Fruit fly (Drosophila melanogaster) whole organism, embryonic: ENCODE results near the gene Cpr62Ba.

Experiments
- Bgb ChIP-seq: fragments of 200-800 bp; sonication (Bioruptor generic); IDR thresholded peaks from 2 replicates; pipeline ENCODE4 v1.3.6; 2022; ENCODE audit warnings: missing biosample characterization, missing genetic modification characterization; ENCODE audit not compliant: partially characterized antibody
- CG10366 ChIP-seq: fragments of 200-800 bp; sonication (Bioruptor generic); IDR thresholded peaks from 2 replicates; pipeline ENCODE4 v1.3.6; 2022; ENCODE audit warnings: missing biosample characterization, missing genetic modification characterization
- CG11560 ChIP-seq: fragments of 200-800 bp; sonication (Bioruptor generic); IDR thresholded peaks from 3 replicates; pipeline ENCODE4 v1.3.6; 2022; ENCODE audit warnings: missing biosample characterization, missing genetic modification characterization
- CG12104 ChIP-seq: fragments of 200-800 bp; sonication (Bioruptor generic); optimal IDR thresholded peaks from 3 replicates; lab custom pipeline; 2016; ENCODE audit warnings: missing biosample characterization, missing genetic modification characterization
- CG12219 ChIP-seq: fragments of 200-800 bp; sonication (Bioruptor generic); optimal IDR thresholded peaks from 3 replicates; lab custom pipeline; 2018; ENCODE audit warnings: missing biosample characterization, mild to moderate bottlenecking, missing genetic modification characterization
- CG1233 ChIP-seq: fragments of 200-800 bp; sonication (Bioruptor generic); optimal IDR thresholded peaks from 4 replicates; lab custom pipeline; 2018; ENCODE audit warnings: missing biosample characterization, mild to moderate bottlenecking, missing genetic modification characterization
- CG13123 ChIP-seq: fragments of 200-800 bp; sonication (Bioruptor generic); optimal IDR thresholded peaks from 2 replicates; lab custom pipeline; 2016; ENCODE audit warnings: missing biosample characterization, missing genetic modification characterization
- CG13624 ChIP-seq: fragments of 200-800 bp; sonication (Bioruptor generic); optimal IDR thresholded peaks from 2 replicates; lab custom pipeline; 2016; ENCODE audit warnings: missing biosample characterization, missing genetic modification characterization
- CG15696 ChIP-seq: fragments of 200-800 bp; sonication (Bioruptor generic); optimal IDR thresholded peaks from 2 replicates; lab custom pipeline; 2019; ENCODE audit warnings: missing biosample characterization, mild to moderate bottlenecking, missing genetic modification characterization, moderate library complexity
- CG1602 ChIP-seq: fragments of 200-800 bp; sonication (Bioruptor generic); optimal IDR thresholded peaks from 3 replicates; lab custom pipeline; 2016; ENCODE audit warnings: missing biosample characterization, missing genetic modification characterization
- CG16779 ChIP-seq: fragments of 200-800 bp; sonication (Bioruptor generic); IDR thresholded peaks from 2 replicates; pipeline ENCODE4 v1.3.6; 2022; ENCODE audit warnings: missing biosample characterization, missing genetic modification characterization
- CG16863 ChIP-seq: fragments of 200-800 bp; sonication (Bioruptor generic); optimal IDR thresholded peaks from 3 replicates; lab custom pipeline; 2016; ENCODE audit warnings: missing biosample characterization, missing genetic modification characterization
- CG17829 ChIP-seq: fragments of 200-800 bp; optimal IDR thresholded peaks from 2 replicates; lab custom pipeline; 2019; ENCODE audit warnings: missing biosample characterization, mild to moderate bottlenecking, missing genetic modification characterization, moderate library complexity
- CG1832 ChIP-seq: fragments of 200-800 bp; sonication (Bioruptor generic); optimal IDR thresholded peaks from 2 replicates; lab custom pipeline; 2017; ENCODE audit warnings: missing biosample characterization, mild to moderate bottlenecking, missing genetic modification characterization, inconsistent platforms
- CG3726 ChIP-seq: fragments of 200-800 bp; sonication (Bioruptor generic); IDR thresholded peaks from 3 replicates; pipeline ENCODE4, ENCODE4 v1.3.6; 2022; ENCODE audit warnings: missing biosample characterization, missing genetic modification characterization
- CG4707 ChIP-seq: fragments of 200-800 bp; sonication (Bioruptor generic); optimal IDR thresholded peaks from 2 replicates; lab custom pipeline; 2018; ENCODE audit warnings: missing biosample characterization, mild to moderate bottlenecking, missing genetic modification characterization, moderate library complexity
- CG5953 ChIP-seq: fragments of 200-800 bp; sonication (Bioruptor generic); IDR thresholded peaks from 2 replicates; pipeline ENCODE4 v1.3.6; 2022; ENCODE audit warnings: missing biosample characterization, missing genetic modification characterization
- CG7745 ChIP-seq: fragments of 200-800 bp; sonication (Bioruptor generic); optimal IDR thresholded peaks from 2 replicates; lab custom pipeline; 2018; ENCODE audit warnings: missing biosample characterization, mild to moderate bottlenecking, missing genetic modification characterization, moderate library complexity
- CG9876 ChIP-seq: fragments of 200-800 bp; sonication (Bioruptor generic); optimal IDR thresholded peaks from 2 replicates; lab custom pipeline; 2016; ENCODE audit warnings: missing biosample characterization, missing genetic modification characterization
- Dad ChIP-seq: fragments of 200-800 bp; sonication (Bioruptor generic); optimal IDR thresholded peaks from 3 replicates; lab custom pipeline; 2016; ENCODE audit warnings: missing biosample characterization, missing genetic modification characterization
- ERR ChIP-seq: fragments of 200-800 bp; sonication (Bioruptor generic); optimal IDR thresholded peaks from 2 replicates; lab custom pipeline; 2016; ENCODE audit warnings: missing biosample characterization, missing genetic modification characterization
- Gug ChIP-seq: fragments of 200-800 bp; sonication (Bioruptor generic); IDR thresholded peaks from 4 replicates; pipeline ENCODE4 v1.3.6; 2022; ENCODE audit warnings: missing biosample characterization, missing genetic modification characterization
- H15 ChIP-seq: fragments of 200-800 bp; sonication (Bioruptor generic); IDR thresholded peaks from 3 replicates; pipeline ENCODE4 v1.3.6; 2022; ENCODE audit warnings: missing biosample characterization, missing genetic modification characterization
- HLH3B ChIP-seq: fragments of 200-800 bp; sonication (Bioruptor generic); IDR thresholded peaks from 2 replicates; pipeline ENCODE4 v1.3.6; 2022; ENCODE audit warnings: missing biosample characterization, missing genetic modification characterization
- HLH54F ChIP-seq: fragments of 200-800 bp; sonication (Bioruptor generic); optimal IDR thresholded peaks from 3 replicates; lab custom pipeline; 2016; ENCODE audit warnings: missing biosample characterization, missing genetic modification characterization
- Lim3 ChIP-seq: fragments of 200-800 bp; sonication (Bioruptor generic); IDR thresholded peaks from 2 replicates; pipeline ENCODE4 v1.3.6; 2022; ENCODE audit warnings: missing biosample characterization, missing genetic modification characterization
- Mrtf ChIP-seq: fragments of 200-800 bp; sonication (Bioruptor generic); IDR thresholded peaks from 3 replicates; pipeline ENCODE4 v1.3.6; 2022; ENCODE audit warnings: missing biosample characterization, missing genetic modification characterization
- Side ChIP-seq: fragments of 200-800 bp; sonication (Bioruptor generic); optimal IDR thresholded peaks from 2 replicates; lab custom pipeline; 2016; ENCODE audit warnings: missing biosample characterization, missing genetic modification characterization
- Sin3A ChIP-seq: fragments of >200 bp; optimal IDR thresholded peaks from 2 replicates; lab custom pipeline; 2018
- Taf1 ChIP-seq: fragments of 200-800 bp; sonication (Bioruptor generic); IDR thresholded peaks from 2 replicates; pipeline ENCODE4 v1.3.6; 2022; ENCODE audit warnings: missing biosample characterization, missing genetic modification characterization
- Trl ChIP-seq, 3 experiments: fragments of >200 bp in 2 of 3; fragments of 200-800 bp in 1 of 3; sonication (Bioruptor generic) in 1 of 3; optimal IDR thresholded peaks; 2 replicates in 1 of 3; 3 replicates in 2 of 3; lab custom pipeline; 2016 to 2017; ENCODE audit warnings: missing biosample characterization in 1 of 3, missing genetic modification characterization in 1 of 3
- al ChIP-seq: fragments of 200-800 bp; sonication (Bioruptor generic); IDR thresholded peaks from 2 replicates; pipeline ENCODE4 v1.3.6; 2022; ENCODE audit warnings: missing biosample characterization, missing genetic modification characterization
- ato ChIP-seq: fragments of 200-800 bp; sonication (Bioruptor generic); IDR thresholded peaks from 2 replicates; pipeline ENCODE4 v1.3.6; 2022; ENCODE audit warnings: missing biosample characterization, missing genetic modification characterization; ENCODE audit not compliant: partially characterized antibody
- cas ChIP-seq: fragments of 200-800 bp; sonication (Bioruptor generic); IDR thresholded peaks from 2 replicates; pipeline ENCODE4 v1.3.6; 2022; ENCODE audit warnings: missing biosample characterization, missing genetic modification characterization
- chif ChIP-seq, 2 experiments: fragments of 200-800 bp; sonication (Bioruptor generic); optimal IDR thresholded peaks; 3 replicates each; lab custom pipeline; 2016; ENCODE audit warnings: missing biosample characterization in 2 of 2, missing genetic modification characterization in 2 of 2
- chm ChIP-seq: fragments of 200-800 bp; sonication (Bioruptor generic); IDR thresholded peaks from 2 replicates; pipeline ENCODE4 v1.3.6; 2022; ENCODE audit warnings: missing biosample characterization, missing genetic modification characterization
- dan ChIP-seq: fragments of 200-800 bp; sonication (Bioruptor generic); IDR thresholded peaks from 2 replicates; pipeline ENCODE4 v1.3.6; 2022; ENCODE audit warnings: missing biosample characterization, missing genetic modification characterization
- danr ChIP-seq: fragments of 200-800 bp; sonication (Bioruptor generic); IDR thresholded peaks from 2 replicates; pipeline ENCODE4 v1.3.6; 2022; ENCODE audit warnings: missing biosample characterization, missing genetic modification characterization
- fd64A ChIP-seq: fragments of 200-800 bp; sonication (Bioruptor generic); optimal IDR thresholded peaks from 3 replicates; lab custom pipeline; 2018; ENCODE audit warnings: missing biosample characterization, mild to moderate bottlenecking, missing genetic modification characterization
- h ChIP-seq: fragments of >200 bp; optimal IDR thresholded peaks from 2 replicates; lab custom pipeline; 2017
- klu ChIP-seq: fragments of 200-800 bp; sonication (Bioruptor generic); IDR thresholded peaks from 2 replicates; pipeline ENCODE4 v1.3.6; 2022; ENCODE audit warnings: missing biosample characterization, missing genetic modification characterization
- lov ChIP-seq, 2 experiments: fragments of 200-800 bp in 1 of 2; fragments of >200 bp in 1 of 2; sonication (Bioruptor generic) in 1 of 2; IDR thresholded peaks in 1 of 2; optimal IDR thresholded peaks in 1 of 2; 2 replicates in 1 of 2; 3 replicates in 1 of 2; pipeline versions ENCODE4 v1.3.6 to Lab custom; 2017 to 2022; ENCODE audit warnings: missing biosample characterization in 1 of 2, missing genetic modification characterization in 1 of 2
- mld ChIP-seq: fragments of 200-800 bp; sonication (Bioruptor generic); IDR thresholded peaks from 3 replicates; pipeline ENCODE4 v1.3.6; 2022; ENCODE audit warnings: missing biosample characterization, missing genetic modification characterization; ENCODE audit not compliant: partially characterized antibody
- ro ChIP-seq: fragments of 200-800 bp; sonication (Bioruptor generic); IDR thresholded peaks from 2 replicates; pipeline ENCODE4 v1.3.6; 2022; ENCODE audit warnings: missing biosample characterization, missing genetic modification characterization
- sd ChIP-seq: fragments of 200-800 bp; sonication (Bioruptor generic); optimal IDR thresholded peaks from 3 replicates; lab custom pipeline; 2018; ENCODE audit warnings: missing biosample characterization, mild to moderate bottlenecking, missing genetic modification characterization, moderate library complexity
- slp2 ChIP-seq: fragments of 200-800 bp; sonication (Bioruptor generic); optimal IDR thresholded peaks from 2 replicates; lab custom pipeline; 2016; ENCODE audit warnings: missing biosample characterization, missing genetic modification characterization
- sug ChIP-seq: fragments of 200-800 bp; optimal IDR thresholded peaks from 2 replicates; lab custom pipeline; 2019; ENCODE audit warnings: missing biosample characterization, mild to moderate bottlenecking, missing genetic modification characterization, moderate library complexity
- tgo ChIP-seq: fragments of 200-800 bp; sonication (Bioruptor generic); IDR thresholded peaks from 3 replicates; pipeline ENCODE4 v1.3.6; 2022; ENCODE audit warnings: missing biosample characterization, missing genetic modification characterization
- tll ChIP-seq, 2 experiments: fragments of 200-800 bp in 1 of 2; fragments of >200 bp in 1 of 2; sonication (Bioruptor generic) in 1 of 2; optimal IDR thresholded peaks; 2 replicates each; lab custom pipeline; 2017 to 2019; ENCODE audit warnings: missing biosample characterization in 2 of 2, missing genetic modification characterization in 2 of 2, mild to moderate bottlenecking in 1 of 2, moderate library complexity in 1 of 2
- vfl ChIP-seq: fragments of 200-800 bp; sonication (Bioruptor generic); optimal IDR thresholded peaks from 2 replicates; lab custom pipeline; 2016; ENCODE audit warnings: missing biosample characterization, missing genetic modification characterization

Gene Cpr62Ba

DNA sequence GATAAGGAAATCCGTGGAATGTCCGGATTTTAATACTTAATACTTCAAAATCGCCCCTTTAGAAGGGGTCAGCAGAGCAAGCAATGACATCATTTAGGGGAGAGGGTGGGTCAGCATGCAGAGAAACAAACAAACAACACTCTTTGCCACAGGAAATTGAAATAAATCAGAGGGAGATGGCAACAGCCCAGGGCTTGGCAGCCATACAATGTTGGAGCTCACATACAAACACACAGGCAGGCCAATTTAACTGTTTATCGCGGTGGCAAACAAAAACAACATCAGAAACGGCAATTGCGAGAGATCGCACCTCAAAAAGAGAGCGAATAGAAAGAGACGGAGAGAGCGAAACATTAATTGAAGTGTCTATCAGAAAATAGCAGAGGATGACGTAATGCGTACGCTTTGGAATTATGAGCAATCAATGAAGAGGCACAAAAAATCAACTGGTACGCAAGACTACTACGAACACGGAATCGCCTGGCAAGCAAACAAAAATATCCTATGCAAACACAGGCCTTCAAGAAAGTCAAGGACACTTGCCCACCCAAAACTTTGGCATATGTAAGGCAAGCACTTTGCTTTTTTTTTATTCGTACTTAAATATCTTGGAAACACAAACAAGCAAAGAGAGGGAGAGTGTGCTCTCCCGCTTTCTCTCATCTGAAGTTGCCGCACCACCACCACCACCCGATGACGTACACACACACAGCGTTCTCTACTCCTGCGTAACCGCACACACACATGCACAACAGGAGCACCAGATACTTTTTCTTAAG, 37.2 kb downstream of the Cpr62Ba start (continued):
- TF ChIP-seq fd64A (GFP tag; lab: Kevin White, UChicago): no peak
- TF ChIP-seq lov (optimal IDR thresholded peaks at IDR 0.05; lab: Kevin White, UChicago): peak; percentile 71
- peak; percentile 54; the same call in 1 of the 3 replicates for TF ChIP-seq lov (GFP tag; IDR thresholded peaks at IDR 0.05; lab: Robert Waterston, UW)
- TF ChIP-seq CG5953 (GFP tag; lab: Robert Waterston, UW): no peak
- no peak for TF ChIP-seq Taf1 (GFP tag; lab: Robert Waterston, UW)
- TF ChIP-seq chm (GFP tag; lab: Robert Waterston, UW): peak; percentile 79
- TF ChIP-seq CG12104: peak; percentile 14
- no peak for TF ChIP-seq chif (GFP tag; optimal IDR thresholded peaks at IDR 0.05; lab: Kevin White, UChicago)
- no peak for TF ChIP-seq ro (GFP tag; lab: Robert Waterston, UW)
- no peak for TF ChIP-seq CG11560
- no peak for TF ChIP-seq H15 (GFP tag; lab: Robert Waterston, UW)
- no peak for TF ChIP-seq CG9876
- no peak for TF ChIP-seq CG16863
- peak; percentile 63 for TF ChIP-seq CG1832 (GFP tag; lab: Kevin White, UChicago)
- TF ChIP-seq CG7745 (tag; lab: Kevin White, UChicago): no peak
- TF ChIP-seq ERR (GFP tag; lab: Kevin White, UChicago): no peak
- peak; percentile 46 for TF ChIP-seq CG13624 (GFP tag; lab: Kevin White, UChicago)
- TF ChIP-seq CG16779 (GFP tag; lab: Robert Waterston, UW): no peak
- no peak for TF ChIP-seq cas (GFP tag; lab: Robert Waterston, UW)
- TF ChIP-seq dan: no peak
- TF ChIP-seq danr (GFP tag; lab: Robert Waterston, UW): no peak
- no peak for TF ChIP-seq CG10366
- no peak for TF ChIP-seq klu (GFP tag; lab: Robert Waterston, UW)
- no peak for TF ChIP-seq mld (GFP tag; lab: Robert Waterston, UW)
- TF ChIP-seq CG3726: no peak
- TF ChIP-seq CG12219: no peak
- TF ChIP-seq Bgb (GFP tag; lab: Robert Waterston, UW): no peak; the same call in 1 of the 2 replicates
- no peak for TF ChIP-seq CG13123 (GFP tag; lab: Kevin White, UChicago)
- TF ChIP-seq slp2: no peak
- TF ChIP-seq CG1602: no peak
- no peak for TF ChIP-seq CG17829 (tag; lab: Kevin White, UChicago)
- TF ChIP-seq h (lab: Kevin White, UChicago): no peak
- no peak for TF ChIP-seq al (GFP tag; lab: Robert Waterston, UW)
- TF ChIP-seq sd (tag; lab: Kevin White, UChicago): peak; percentile 91
- no peak for TF ChIP-seq Side
- peak in 1 of 2 experiments; percentile 16 for TF ChIP-seq tll (GFP tag; optimal IDR thresholded peaks at IDR 0.05; lab: Kevin White, UChicago)
- no peak for TF ChIP-seq tgo (GFP tag; lab: Robert Waterston, UW)
- no peak for TF ChIP-seq CG4707 (GFP tag; lab: Kevin White, UChicago)
- TF ChIP-seq sug: peak; percentile 86
- TF ChIP-seq Lim3 (GFP tag; lab: Robert Waterston, UW): no peak
- TF ChIP-seq HLH54F: no peak
- TF ChIP-seq ato (GFP tag; lab: Robert Waterston, UW): no peak
- no peak for TF ChIP-seq vfl (GFP tag; lab: Kevin White, UChicago)
- TF ChIP-seq CG15696 (tag; lab: Kevin White, UChicago): no peak
- TF ChIP-seq Sin3A (lab: Kevin White, UChicago): no peak
- no peak for TF ChIP-seq Mrtf
- TF ChIP-seq CG1233 (GFP tag; lab: Kevin White, UChicago): peak; percentile 38
- TF ChIP-seq Dad (GFP tag; lab: Kevin White, UChicago): no peak
- peak; percentile 43; the same call in 1 of the 2 replicates for TF ChIP-seq HLH3B
- TF ChIP-seq Gug (GFP tag; lab: Robert Waterston, UW): no peak
- peak; percentile 86 to 97 for TF ChIP-seq Trl (optimal IDR thresholded peaks at IDR 0.05; lab: Kevin White, UChicago)
- TF ChIP-seq Trl (GFP tag; optimal IDR thresholded peaks at IDR 0.05; lab: Kevin White, UChicago): peak; percentile 8
